Fruit fly (Drosophila melanogaster): ENCODE measurements around the gene CG13698.

CG13698 gene

DNA sequence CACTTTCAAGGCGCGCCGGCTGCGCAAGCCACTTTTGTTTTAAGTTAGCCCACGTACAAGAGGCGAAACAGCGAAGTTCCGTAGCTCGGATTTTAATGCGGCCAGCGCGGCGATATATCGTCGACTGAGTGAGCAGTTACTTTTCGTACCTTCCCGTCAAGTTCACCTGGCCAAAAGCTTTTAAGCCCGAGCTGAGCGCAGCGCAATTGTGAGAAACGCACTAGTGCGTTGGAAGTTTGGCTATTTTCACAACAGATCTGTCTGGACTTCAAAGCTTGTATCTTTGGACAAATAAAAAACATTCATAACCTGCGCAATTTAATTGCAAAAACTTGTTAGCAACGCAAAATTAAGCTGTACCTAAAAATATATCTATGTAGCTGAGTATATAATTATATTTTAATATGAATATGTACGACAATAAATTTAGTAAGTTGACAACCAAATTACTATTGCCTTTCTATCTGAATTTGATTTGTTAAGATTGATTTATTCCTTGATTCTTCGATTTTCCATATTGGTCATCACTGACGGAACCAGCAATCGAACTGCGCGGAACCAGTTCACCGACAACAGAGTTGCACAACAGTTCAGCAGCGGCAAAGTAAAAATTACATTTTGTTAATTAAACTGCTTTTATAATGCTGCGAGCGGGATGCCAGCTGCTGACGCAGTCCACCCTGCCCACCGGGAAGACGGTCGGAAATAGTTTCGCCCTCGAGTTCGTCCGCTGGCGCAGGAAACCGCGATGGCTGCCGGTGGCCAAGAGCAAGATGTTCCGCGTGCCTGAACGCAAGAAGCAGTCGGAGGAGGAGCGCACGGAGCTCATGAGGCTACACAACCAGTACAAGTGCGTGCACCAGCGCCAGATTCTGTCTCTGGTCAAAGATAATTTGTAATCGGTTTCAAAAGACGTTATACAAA lies at the start of gene CG13698, which contains the start of gene mRpS26:
Gene CG13698, minus strand, starts transcription at position 129 of the 924 bp plus-strand sequence.
Gene mRpS26, plus strand, starts transcription at position 559 of the 924 bp plus-strand sequence.
- TF ChIP-seq EcR (GFP tag; optimal IDR thresholded peaks at IDR 0.05) (no peak), CG8478 (optimal IDR thresholded peaks at IDR 0.05) (no peak), usp (GFP tag; optimal IDR thresholded peaks at IDR 0.05) (no peak), pan (optimal IDR thresholded peaks at IDR 0.05) (no peak), psq (optimal IDR thresholded peaks at IDR 0.05) (no peak), Dll (optimal IDR thresholded peaks at IDR 0.05) (no peak)

DNA sequence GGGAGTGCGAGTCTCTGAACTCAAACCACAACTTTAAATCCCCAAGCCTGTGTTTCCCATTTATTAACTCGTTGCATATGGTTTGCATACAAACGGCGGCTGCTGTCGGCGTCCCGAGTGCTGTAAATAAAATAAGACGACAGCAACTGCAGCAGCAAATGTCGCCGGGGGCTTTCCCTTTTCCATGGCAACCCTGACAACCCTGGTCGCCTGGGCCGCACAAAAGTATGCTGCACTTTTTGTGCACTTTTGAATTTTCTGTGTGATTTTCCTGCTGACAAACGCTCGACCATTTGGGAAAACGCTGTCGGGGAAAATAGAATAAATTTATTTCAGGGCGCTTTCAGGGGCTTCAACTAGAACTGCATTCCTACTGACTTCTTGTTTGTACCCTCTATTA lies 48.2 kb upstream of the CG13698 start:
- TF ChIP-seq EcR (GFP tag; optimal IDR thresholded peaks at IDR 0.05) (no peak), CG8478 (optimal IDR thresholded peaks at IDR 0.05) (no peak), psq (optimal IDR thresholded peaks at IDR 0.05) (no peak), pan (optimal IDR thresholded peaks at IDR 0.05) (no peak)

- TF ChIP-seq Dll (optimal IDR thresholded peaks at IDR 0.05) (no peak), usp (GFP tag; optimal IDR thresholded peaks at IDR 0.05) (no peak), EcR (GFP tag; optimal IDR thresholded peaks at IDR 0.05) (no peak), psq (optimal IDR thresholded peaks at IDR 0.05) (no peak), pan (optimal IDR thresholded peaks at IDR 0.05) (no peak), CG8478 (optimal IDR thresholded peaks at IDR 0.05) (no peak)
Observed at dm6 chr3L:18148418-18148973, 42.5 kb upstream of the CG13698 start, which contains the start of gene CG7330. Gene CG7330 (plus strand): TSS chr3L:18148923.

DNA sequence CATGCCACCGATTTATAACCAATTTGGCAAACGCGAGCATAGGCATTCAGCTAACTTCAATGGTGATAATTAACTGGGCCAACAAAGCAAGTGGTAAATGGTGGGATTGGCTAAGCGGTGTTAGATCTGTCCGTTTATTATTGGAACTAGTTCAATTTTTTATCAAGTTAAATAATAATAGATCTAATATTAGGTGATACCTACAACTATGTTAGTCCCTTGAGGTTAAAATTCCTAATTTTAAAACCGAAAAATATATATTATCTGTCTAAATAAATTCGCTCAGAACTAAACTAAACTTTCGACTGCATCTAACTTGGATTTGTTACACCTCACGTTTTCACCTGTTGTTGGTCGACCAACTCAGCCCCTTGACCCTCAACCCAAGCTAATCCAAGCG lies 41.6 kb upstream of the CG13698 start:
- TF ChIP-seq Dll (optimal IDR thresholded peaks at IDR 0.05) (no peak), psq (optimal IDR thresholded peaks at IDR 0.05) (no peak), CG8478 (optimal IDR thresholded peaks at IDR 0.05) (no peak), pan (optimal IDR thresholded peaks at IDR 0.05) (no peak), EcR (GFP tag; optimal IDR thresholded peaks at IDR 0.05) (no peak), usp (GFP tag; optimal IDR thresholded peaks at IDR 0.05) (no peak)

DNA sequence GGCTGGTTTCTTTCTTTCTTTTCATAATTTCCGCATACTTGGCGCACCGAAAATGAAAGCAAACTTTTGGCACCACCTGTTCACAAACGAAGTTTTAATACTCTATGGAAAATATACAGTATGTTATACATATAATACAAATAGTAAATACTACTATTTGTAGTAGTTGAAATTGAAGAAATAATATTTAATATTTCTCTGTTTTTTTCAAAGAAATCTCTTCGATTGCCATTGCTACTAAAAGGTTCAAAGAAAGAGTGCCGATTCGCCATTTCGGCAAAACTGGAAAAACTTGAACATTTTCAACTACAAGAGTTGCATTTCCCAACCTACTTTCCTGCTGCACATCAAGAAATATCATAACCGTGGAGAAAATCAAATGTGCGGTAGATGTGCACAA lies 40.9 kb upstream of the CG13698 start:
- no peak for TF ChIP-seq CG8478 (optimal IDR thresholded peaks at IDR 0.05)
- no peak for TF ChIP-seq EcR (GFP tag; optimal IDR thresholded peaks at IDR 0.05)
- no peak for TF ChIP-seq Dll (optimal IDR thresholded peaks at IDR 0.05)
- no peak for TF ChIP-seq usp (GFP tag; optimal IDR thresholded peaks at IDR 0.05)
- no peak for TF ChIP-seq pan (optimal IDR thresholded peaks at IDR 0.05)
- TF ChIP-seq psq (optimal IDR thresholded peaks at IDR 0.05) = no peak

- TF ChIP-seq Dll (optimal IDR thresholded peaks at IDR 0.05) (no peak), pan (optimal IDR thresholded peaks at IDR 0.05) (no peak), usp (GFP tag; optimal IDR thresholded peaks at IDR 0.05) (no peak), CG8478 (optimal IDR thresholded peaks at IDR 0.05) (no peak), EcR (GFP tag; optimal IDR thresholded peaks at IDR 0.05) (no peak), psq (optimal IDR thresholded peaks at IDR 0.05) (no peak)
Observed at dm6 chr3L:18144620-18145019, 38.7 kb upstream of the CG13698 start.

DNA sequence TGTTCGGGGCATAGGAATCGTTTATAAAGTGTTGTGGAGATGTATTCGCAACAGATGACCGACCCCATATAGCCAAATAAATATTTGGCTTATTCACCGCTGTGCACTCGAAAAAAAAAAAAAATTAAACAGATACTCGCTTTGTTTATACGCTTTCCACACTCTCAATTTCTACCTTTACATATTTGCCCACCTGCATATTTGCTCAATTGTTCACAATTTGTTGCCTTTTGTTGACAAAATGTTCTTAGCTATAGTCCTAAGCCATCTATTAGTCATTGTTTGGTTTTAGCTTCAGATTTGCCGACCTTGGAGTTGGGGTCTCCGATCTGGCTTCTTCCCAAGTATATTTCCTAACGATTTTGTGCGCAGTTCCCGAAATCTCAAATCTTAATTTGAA lies 37.0 kb upstream of the CG13698 start:
- no peak for TF ChIP-seq EcR (GFP tag; optimal IDR thresholded peaks at IDR 0.05)
- TF ChIP-seq psq (optimal IDR thresholded peaks at IDR 0.05) = no peak
- no peak for TF ChIP-seq usp (GFP tag; optimal IDR thresholded peaks at IDR 0.05)
- no peak for TF ChIP-seq pan (optimal IDR thresholded peaks at IDR 0.05)
- no peak for TF ChIP-seq CG8478 (optimal IDR thresholded peaks at IDR 0.05)
- TF ChIP-seq Dll (optimal IDR thresholded peaks at IDR 0.05) = no peak

DNA sequence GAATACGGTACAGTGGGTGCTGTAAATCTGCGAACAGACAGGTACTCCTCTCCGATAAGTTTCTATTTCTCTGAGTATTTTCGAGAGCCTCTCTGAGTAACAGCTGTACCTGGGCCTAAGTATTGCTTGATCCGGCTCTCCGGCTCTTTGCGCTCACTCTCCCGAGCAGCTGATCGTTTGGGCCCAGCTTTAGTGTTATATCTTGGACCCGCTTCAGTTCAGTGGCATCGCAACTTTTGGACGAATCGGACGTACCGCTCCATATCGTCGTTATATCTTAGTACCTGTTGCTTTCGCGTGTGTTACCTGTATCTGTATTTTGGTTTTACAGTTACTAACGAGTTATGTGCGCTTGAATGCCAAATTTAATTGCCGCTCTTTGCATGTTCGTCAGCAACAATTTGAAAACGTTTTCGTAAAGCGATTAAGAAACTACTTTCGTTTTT lies 33.3 kb upstream of the CG13698 start, which contains the start of gene geko:
Gene geko, plus strand, starts transcription at position 219 of the 446 bp plus-strand sequence.
- no peak for TF ChIP-seq CG8478 (optimal IDR thresholded peaks at IDR 0.05)
- TF ChIP-seq Dll (optimal IDR thresholded peaks at IDR 0.05) = no peak
- no peak for TF ChIP-seq pan (optimal IDR thresholded peaks at IDR 0.05)
- peak in 1 of 2 experiments; percentile 56 for TF ChIP-seq EcR (GFP tag; optimal IDR thresholded peaks at IDR 0.05)
- no peak for TF ChIP-seq usp (GFP tag; optimal IDR thresholded peaks at IDR 0.05)
- TF ChIP-seq psq (optimal IDR thresholded peaks at IDR 0.05) = no peak

DNA sequence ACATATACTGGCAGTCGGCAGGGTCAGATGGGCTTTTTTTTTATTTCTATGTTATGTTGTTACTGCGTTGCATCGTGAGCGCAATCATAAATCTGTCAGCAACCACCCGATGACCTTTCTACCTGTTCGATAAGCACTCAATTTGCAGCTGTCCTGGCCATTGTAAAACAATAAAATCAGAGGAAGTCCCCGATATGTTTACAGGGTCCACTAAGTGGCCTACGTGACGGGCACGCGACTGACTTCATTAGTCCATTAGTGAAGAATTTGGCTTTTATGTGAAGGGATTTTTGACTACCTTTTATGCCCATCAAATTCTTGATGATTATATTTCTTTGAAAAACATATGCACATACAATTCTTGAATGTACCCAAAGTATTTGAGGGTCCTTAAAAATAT lies 32.3 kb upstream of the CG13698 start:
- no peak for TF ChIP-seq usp (GFP tag; optimal IDR thresholded peaks at IDR 0.05)
- TF ChIP-seq CG8478 (optimal IDR thresholded peaks at IDR 0.05) = no peak
- no peak for TF ChIP-seq EcR (GFP tag; optimal IDR thresholded peaks at IDR 0.05)
- TF ChIP-seq pan (optimal IDR thresholded peaks at IDR 0.05) = no peak
- no peak for TF ChIP-seq Dll (optimal IDR thresholded peaks at IDR 0.05)
- no peak for TF ChIP-seq psq (optimal IDR thresholded peaks at IDR 0.05)

- TF ChIP-seq psq (optimal IDR thresholded peaks at IDR 0.05) = no peak
- TF ChIP-seq usp (GFP tag; optimal IDR thresholded peaks at IDR 0.05) = no peak
- TF ChIP-seq Dll (optimal IDR thresholded peaks at IDR 0.05) = no peak
- TF ChIP-seq pan (optimal IDR thresholded peaks at IDR 0.05) = no peak
- no peak for TF ChIP-seq EcR (GFP tag; optimal IDR thresholded peaks at IDR 0.05)
- TF ChIP-seq CG8478 (optimal IDR thresholded peaks at IDR 0.05) = no peak
Observed at dm6 chr3L:18137197-18137596, 31.2 kb upstream of the CG13698 start.

DNA sequence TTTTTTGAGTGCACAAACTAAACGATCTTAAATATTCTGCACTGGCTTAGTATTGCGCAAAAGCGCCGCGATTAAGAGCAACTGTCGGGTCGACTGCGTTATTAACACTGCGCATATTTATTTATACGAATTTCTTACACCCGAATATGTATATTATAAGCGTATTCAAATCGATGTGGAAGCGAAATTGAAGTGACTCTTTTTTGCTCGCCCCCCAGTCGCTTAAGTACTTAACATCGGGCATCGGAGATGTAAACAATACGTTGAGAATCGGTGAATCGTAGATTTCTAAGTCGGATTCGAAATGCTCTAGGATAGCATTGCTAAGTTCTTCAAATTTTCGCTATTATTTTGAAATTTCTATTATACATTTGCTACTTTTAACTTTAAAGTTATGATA lies 26.6 kb upstream of the CG13698 start, which contains the start of gene Cyp312a1:
Gene Cyp312a1, minus strand, starts transcription at position 101 of the 400 bp plus-strand sequence.
- TF ChIP-seq psq (optimal IDR thresholded peaks at IDR 0.05) (no peak), pan (optimal IDR thresholded peaks at IDR 0.05) (no peak), CG8478 (optimal IDR thresholded peaks at IDR 0.05) (no peak), Dll (optimal IDR thresholded peaks at IDR 0.05) (no peak), EcR (GFP tag; optimal IDR thresholded peaks at IDR 0.05) (no peak), usp (GFP tag; optimal IDR thresholded peaks at IDR 0.05) (no peak)

DNA sequence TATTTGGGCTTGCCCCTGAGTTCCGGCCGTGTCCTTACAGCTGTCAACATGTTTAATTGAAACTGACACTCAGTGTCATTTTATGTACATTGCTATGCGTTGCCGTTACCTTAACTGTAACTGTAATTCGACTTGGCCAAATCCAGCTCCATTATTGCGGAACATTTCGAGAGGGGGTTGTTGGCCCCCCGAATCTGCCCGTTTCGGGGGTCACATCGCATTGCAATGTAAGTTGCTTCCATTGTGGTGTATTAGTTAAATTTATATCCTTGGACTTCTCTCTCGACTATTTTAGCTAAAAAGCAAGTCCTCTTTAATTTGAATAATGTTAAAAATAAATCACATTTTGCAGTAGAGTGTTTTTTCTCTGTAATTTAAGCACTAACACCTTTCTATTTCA lies 18.2 kb upstream of the CG13698 start:
- no peak for TF ChIP-seq pan (optimal IDR thresholded peaks at IDR 0.05)
- TF ChIP-seq CG8478 (optimal IDR thresholded peaks at IDR 0.05) = no peak
- no peak for TF ChIP-seq EcR (GFP tag; optimal IDR thresholded peaks at IDR 0.05)
- no peak for TF ChIP-seq Dll (optimal IDR thresholded peaks at IDR 0.05)
- TF ChIP-seq psq (optimal IDR thresholded peaks at IDR 0.05) = no peak
- TF ChIP-seq usp (GFP tag; optimal IDR thresholded peaks at IDR 0.05) = no peak

All from whole organism.